Fruit fly (Drosophila melanogaster): Measurements from ENCODE around the gene Tob.
A peak's percentile ranks its signal among the peaks of the same experiment; 100 is the strongest.

Gene Tob

dm6 chrX:16096488-16096887, 5.2 kb upstream of the Tob start (continued):
- TF ChIP-seq sv (GFP tag; optimal IDR thresholded peaks at IDR 0.05): no peak
- TF ChIP-seq Hnf4 (GFP tag; optimal IDR thresholded peaks at IDR 0.05): no peak
- no peak for TF ChIP-seq Jra (GFP tag; optimal IDR thresholded peaks at IDR 0.05)
- TF ChIP-seq OdsH (GFP tag; optimal IDR thresholded peaks at IDR 0.05): no peak
- TF ChIP-seq Abd-B (GFP tag; optimal IDR thresholded peaks at IDR 0.05): no peak
- peak; percentile 41 for TF ChIP-seq tai (GFP tag; optimal IDR thresholded peaks at IDR 0.05)
- TF ChIP-seq Mio (GFP tag; optimal IDR thresholded peaks at IDR 0.05): no peak
- no peak for TF ChIP-seq Vsx2 (GFP tag; optimal IDR thresholded peaks at IDR 0.05; ENCODE audit: partially characterized antibody)
- peak; percentile 9 for TF ChIP-seq woc (GFP tag; optimal IDR thresholded peaks at IDR 0.05)
- TF ChIP-seq HLH106 (tag; optimal IDR thresholded peaks at IDR 0.05): no peak
- no peak for TF ChIP-seq usp (GFP tag; optimal IDR thresholded peaks at IDR 0.05)
- TF ChIP-seq Rel (GFP tag; optimal IDR thresholded peaks at IDR 0.05): no peak
- TF ChIP-seq Rel (tag; optimal IDR thresholded peaks at IDR 0.05): peak; percentile 15
- no peak for TF ChIP-seq psq (GFP tag; optimal IDR thresholded peaks at IDR 0.05)
- no peak for TF ChIP-seq dmrt93B (GFP tag; optimal IDR thresholded peaks at IDR 0.05)

dm6 chrX:16092614-16093280, 1.5 kb upstream of the Tob start:
- TF ChIP-seq foxo (GFP tag; optimal IDR thresholded peaks at IDR 0.05) (peak in 1 of 2 experiments; percentile 12), br (GFP tag; optimal IDR thresholded peaks at IDR 0.05) (no peak), fru (GFP tag; optimal IDR thresholded peaks at IDR 0.05) (peak; percentile 14), sage (GFP tag; optimal IDR thresholded peaks at IDR 0.05) (no peak), psq (GFP tag; optimal IDR thresholded peaks at IDR 0.05) (peak; percentile 16)

DNA sequence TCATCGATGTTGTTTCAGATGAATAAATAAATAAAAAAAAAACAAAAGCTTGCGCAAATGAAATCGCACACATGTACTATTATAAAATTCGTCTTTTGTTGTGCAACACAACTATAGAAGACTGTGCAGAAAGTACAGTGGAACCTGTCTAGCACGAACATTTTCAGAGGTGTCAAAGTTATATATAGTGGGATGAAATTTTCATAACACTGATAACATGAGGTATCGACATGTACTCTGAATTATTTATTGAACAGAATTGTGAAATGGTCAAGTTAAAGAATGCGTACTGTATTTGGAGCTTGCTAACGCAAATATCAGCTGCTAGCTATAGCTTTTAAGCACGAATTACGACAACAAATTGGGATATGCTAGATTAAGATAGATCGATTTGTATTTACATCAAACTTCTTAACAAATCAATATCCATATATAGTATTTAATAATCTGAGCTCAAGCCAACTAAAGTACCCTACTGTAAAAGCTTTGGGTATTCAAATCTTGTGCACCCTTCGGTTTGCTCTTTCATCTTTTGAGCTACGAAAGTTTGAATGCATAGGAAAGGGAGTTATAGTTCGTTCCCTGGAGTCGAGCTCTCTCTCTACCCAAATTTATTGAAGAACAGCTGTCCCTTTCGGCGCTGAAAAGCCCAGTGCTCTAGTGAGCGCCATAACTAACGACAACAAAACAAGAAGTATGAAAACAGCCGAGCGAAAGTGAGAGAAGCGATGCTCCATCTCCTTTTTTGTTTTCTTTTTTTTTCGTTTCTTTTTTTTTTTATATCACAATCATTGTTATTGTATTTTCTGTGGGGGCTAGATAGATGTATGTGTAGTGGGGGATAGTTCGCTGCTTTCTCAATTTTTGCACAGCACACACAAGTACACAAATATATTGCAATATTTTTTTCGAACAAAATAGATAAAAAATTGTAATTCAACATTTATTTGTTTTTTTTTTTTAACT, 833 bp downstream of the Tob start:
- TF ChIP-seq N (GFP tag; optimal IDR thresholded peaks at IDR 0.05) (no peak), Hr78 (GFP tag; optimal IDR thresholded peaks at IDR 0.05) (no peak), Myc (optimal IDR thresholded peaks at IDR 0.05) (no peak), Rel (GFP tag; optimal IDR thresholded peaks at IDR 0.05) (no peak), Rel (tag; optimal IDR thresholded peaks at IDR 0.05) (peak; percentile 20), dmrt93B (GFP tag; optimal IDR thresholded peaks at IDR 0.05) (peak; percentile 41), br (GFP tag; optimal IDR thresholded peaks at IDR 0.05) (peak; percentile 80), Hnf4 (GFP tag; optimal IDR thresholded peaks at IDR 0.05) (peak; percentile 80), ey (GFP tag; optimal IDR thresholded peaks at IDR 0.05) (peak; percentile 84), Mio (GFP tag; optimal IDR thresholded peaks at IDR 0.05) (peak; percentile 34), fru (GFP tag; optimal IDR thresholded peaks at IDR 0.05) (peak; percentile 76), CG9705 (GFP tag; optimal IDR thresholded peaks at IDR 0.05) (peak; percentile 50), CrebA (GFP tag; optimal IDR thresholded peaks at IDR 0.05; ENCODE audit: borderline replicate concordance) (no peak), brk (GFP tag; optimal IDR thresholded peaks at IDR 0.05) (peak; percentile 54), Hr83 (GFP tag; optimal IDR thresholded peaks at IDR 0.05; ENCODE audit: poor library complexity, severe bottlenecking) (peak; percentile 82), Vsx2 (GFP tag; optimal IDR thresholded peaks at IDR 0.05; ENCODE audit: partially characterized antibody) (no peak), Dfd (GFP tag; optimal IDR thresholded peaks at IDR 0.05) (no peak), foxo (GFP tag; optimal IDR thresholded peaks at IDR 0.05) (peak; percentile 47 to 88), OdsH (GFP tag; optimal IDR thresholded peaks at IDR 0.05) (peak; percentile 80), Abd-B (GFP tag; optimal IDR thresholded peaks at IDR 0.05) (no peak), Sp1 (GFP tag; optimal IDR thresholded peaks at IDR 0.05) (peak; percentile 37), Dif (GFP tag; optimal IDR thresholded peaks at IDR 0.05; ENCODE audit: partially characterized antibody) (no peak), tai (GFP tag; optimal IDR thresholded peaks at IDR 0.05) (peak; percentile 76), rgr (GFP tag; optimal IDR thresholded peaks at IDR 0.05) (peak; percentile 86), lola (GFP tag; optimal IDR thresholded peaks at IDR 0.05) (no peak), dl (GFP tag; optimal IDR thresholded peaks at IDR 0.05; ENCODE audit: insufficient read depth in 1 of 2, partially characterized antibody in 2 of 2) (no peak), CG32264 (GFP tag; optimal IDR thresholded peaks at IDR 0.05) (peak; percentile 64), dsf (GFP tag; optimal IDR thresholded peaks at IDR 0.05; ENCODE audit: borderline replicate concordance) (no peak), usp (GFP tag; optimal IDR thresholded peaks at IDR 0.05) (no peak), HLH106 (tag; optimal IDR thresholded peaks at IDR 0.05) (peak; percentile 76), woc (GFP tag; optimal IDR thresholded peaks at IDR 0.05) (peak; percentile 44), jim (GFP tag; optimal IDR thresholded peaks at IDR 0.05) (peak; percentile 54), pan (optimal IDR thresholded peaks at IDR 0.05) (no peak), GATAd (GFP tag; optimal IDR thresholded peaks at IDR 0.05) (peak; percentile 47), sv (GFP tag; optimal IDR thresholded peaks at IDR 0.05) (peak; percentile 84), Jra (GFP tag; optimal IDR thresholded peaks at IDR 0.05) (peak; percentile 41), sage (GFP tag; optimal IDR thresholded peaks at IDR 0.05) (peak; percentile 57), psq (GFP tag; optimal IDR thresholded peaks at IDR 0.05) (peak; percentile 65), h (GFP tag; optimal IDR thresholded peaks at IDR 0.05) (peak; percentile 89)
